Worm (Caenorhabditis elegans): ENCODE results near the gene Y66D12A.16.

Gene Y66D12A.16

ce11 chrIII:11481309-11481845 lies 42.0 kb upstream of the Y66D12A.16 start:
- peak; percentile 55 for TF ChIP-seq set-16 (GFP tag; IDR thresholded peaks at IDR 0.05)
- TF ChIP-seq zfp-2 (tag; optimal IDR thresholded peaks at IDR 0.05), result no peak
- TF ChIP-seq nhr-111 (GFP tag; optimal IDR thresholded peaks at IDR 0.05), result no peak

- no peak for TF ChIP-seq daf-19 (GFP tag; conservative IDR thresholded peaks at IDR 0.05)
- no peak for TF ChIP-seq vab-7 (GFP tag; IDR thresholded peaks at IDR 0.05)
- TF ChIP-seq aha-1 (tag), result peak; percentile 95
- TF ChIP-seq nhr-42 (GFP tag; IDR thresholded peaks at IDR 0.05), result no peak
Observed at ce11 chrIII:11484139-11484590, 39.2 kb upstream of the Y66D12A.16 start, which contains the start of gene fbxa-220. Gene fbxa-220, minus strand, starts transcription at chrIII:11484189.

- TF ChIP-seq egl-43 (GFP tag; IDR thresholded peaks at IDR 0.05) (no peak), hlh-11 (tag; optimal IDR thresholded peaks at IDR 0.05) (no peak), T26A8.4 (GFP tag; IDR thresholded peaks at IDR 0.05) (no peak), jun-1 (tag; optimal IDR thresholded peaks at IDR 0.05) (no peak), daf-12 (tag; optimal IDR thresholded peaks at IDR 0.05) (no peak), dmd-9 (GFP tag; IDR thresholded peaks at IDR 0.05) (no peak), nhr-102 (tag; optimal IDR thresholded peaks at IDR 0.05) (no peak), F44E2.7 (GFP tag; IDR thresholded peaks at IDR 0.05) (no peak), ztf-11 (tag; optimal IDR thresholded peaks at IDR 0.05) (no peak), pqm-1 (tag; optimal IDR thresholded peaks at IDR 0.05) (no peak), ceh-20 (GFP tag; IDR thresholded peaks at IDR 0.05) (no peak), lin-13 (GFP tag; optimal IDR thresholded peaks at IDR 0.05) (no peak), egl-27 (tag; optimal IDR thresholded peaks at IDR 0.05) (no peak), tag-97 (GFP tag; IDR thresholded peaks at IDR 0.05) (no peak), hlh-30 (tag; optimal IDR thresholded peaks at IDR 0.05; ENCODE audit: insufficient read depth) (no peak), daf-19 (GFP tag; conservative IDR thresholded peaks at IDR 0.05) (no peak), R02D3.7 (tag; optimal IDR thresholded peaks at IDR 0.05) (no peak)
Observed at ce11 chrIII:11487245-11487644, 36.1 kb upstream of the Y66D12A.16 start, which contains the start of gene popl-5. Gene popl-5, minus strand, starts transcription at chrIII:11487345.

ce11 chrIII:11488662-11489349 lies 34.5 kb upstream of the Y66D12A.16 start:
- TF ChIP-seq lin-1 (GFP tag; IDR thresholded peaks at IDR 0.05) (no peak), F37D6.2 (tag; optimal IDR thresholded peaks at IDR 0.05) (no peak), aha-1 (tag) (peak; percentile 94), daf-8 (GFP tag; IDR thresholded peaks at IDR 0.05) (no peak), spr-3 (GFP tag; optimal IDR thresholded peaks at IDR 0.05) (no peak), egl-43 (GFP tag; IDR thresholded peaks at IDR 0.05) (no peak), nhr-41 (GFP tag; IDR thresholded peaks at IDR 0.05) (no peak), unc-130 (GFP tag; optimal IDR thresholded peaks at IDR 0.05) (no peak)

- TF ChIP-seq cey-2 (tag; optimal IDR thresholded peaks at IDR 0.05; ENCODE audit: borderline replicate concordance, insufficient read depth) (no peak), hlh-11 (tag; optimal IDR thresholded peaks at IDR 0.05) (no peak), lim-7 (GFP tag; IDR thresholded peaks at IDR 0.05) (no peak), nhr-6 (tag; optimal IDR thresholded peaks at IDR 0.05) (no peak), lin-13 (GFP tag; optimal IDR thresholded peaks at IDR 0.05) (no peak), dpl-1 (GFP tag; optimal IDR thresholded peaks at IDR 0.05) (no peak)
Observed at ce11 chrIII:11489601-11490000, 33.8 kb upstream of the Y66D12A.16 start.
